Fruit fly (Drosophila melanogaster) whole organism: ENCODE data around the gene CG11737.

Experiments used
- pan ChIP-seq: fragments of >200 bp; optimal IDR thresholded peaks from 2 replicates; lab custom pipeline; 2017
- usp ChIP-seq: fragments of >200 bp; optimal IDR thresholded peaks from 2 replicates; lab custom pipeline; 2017; ENCODE audit warnings: missing biosample characterization, missing genetic modification characterization, mixed read lengths

- TF ChIP-seq pan (lab: Kevin White, UChicago) (no peak), usp (GFP tag; lab: Kevin White, UChicago) (no peak)
Measured at dm6 chr3R:8511258-8511657, 6.4 kb upstream of the CG11737 start, which contains the start of gene Or85b.
